Worm (Caenorhabditis elegans) whole organism, L3 larva: ENCODE data around the gene pcp-3.

Experiments used
- elt-1 ChIP-seq: fragments of 150-350 bp; optimal IDR thresholded peaks from 2 replicates; lab custom pipeline; 2014; ENCODE audit warnings: missing biosample characterization, missing genetic modification characterization
- fos-1 ChIP-seq: fragments of 150-350 bp; optimal IDR thresholded peaks from 2 replicates; lab custom pipeline; 2014; ENCODE audit warnings: missing biosample characterization, missing genetic modification characterization
- nhr-11 ChIP-seq: fragments of 150-350 bp; optimal IDR thresholded peaks from 2 replicates; lab custom pipeline; 2014; ENCODE audit warnings: missing biosample characterization, missing genetic modification characterization
- nhr-12 ChIP-seq: fragments of 150-350 bp; optimal IDR thresholded peaks from 2 replicates; lab custom pipeline; 2014; ENCODE audit warnings: missing biosample characterization, missing genetic modification characterization
- pha-4 ChIP-seq: fragments of 150-350 bp; optimal IDR thresholded peaks from 2 replicates; lab custom pipeline; 2014; ENCODE audit warnings: missing biosample characterization, missing genetic modification reagents, missing genetic modification characterization
- unc-62 ChIP-seq: fragments of 150-350 bp; sonication (generic microtip); optimal IDR thresholded peaks from 4 replicates; lab custom pipeline; 2014; ENCODE audit warnings: missing biosample characterization, missing genetic modification reagents, missing genetic modification characterization
- zag-1 ChIP-seq: fragments of 150-350 bp; optimal IDR thresholded peaks from 2 replicates; lab custom pipeline; 2014; ENCODE audit warnings: missing biosample characterization, missing genetic modification characterization

DNA sequence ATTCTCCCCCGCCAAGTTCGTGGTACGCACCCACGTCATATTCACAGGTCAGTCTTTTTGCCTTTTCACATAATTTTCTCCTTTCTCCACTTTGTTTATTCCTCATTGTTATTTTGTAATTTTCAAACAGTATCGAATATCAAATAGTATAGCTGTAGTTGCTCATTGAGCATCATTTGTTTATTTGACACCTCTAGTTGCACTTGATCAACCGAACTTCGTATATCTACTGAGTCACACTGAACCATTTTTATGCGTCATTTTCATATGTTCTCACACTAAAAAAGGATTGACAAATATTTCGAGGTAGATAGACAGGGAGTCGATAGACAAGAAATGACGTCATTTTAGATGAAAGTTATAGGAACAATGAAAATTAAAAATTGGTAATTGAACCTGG, 38.6 kb downstream of the pcp-3 start:
- TF ChIP-seq unc-62 (GFP tag; lab: Kevin White, UChicago) = no peak
- no peak for TF ChIP-seq nhr-11
- TF ChIP-seq pha-4 (tag; lab: Kevin White, UChicago) = no peak
- TF ChIP-seq nhr-12 = no peak
- no peak for TF ChIP-seq fos-1 (tag; lab: Kevin White, UChicago)
- TF ChIP-seq zag-1 = no peak
- TF ChIP-seq elt-1 (tag; lab: Kevin White, UChicago) = no peak
